Fruit fly (Drosophila melanogaster): Measurements from ENCODE around the gene CG3597.

Gene CG3597

DNA sequence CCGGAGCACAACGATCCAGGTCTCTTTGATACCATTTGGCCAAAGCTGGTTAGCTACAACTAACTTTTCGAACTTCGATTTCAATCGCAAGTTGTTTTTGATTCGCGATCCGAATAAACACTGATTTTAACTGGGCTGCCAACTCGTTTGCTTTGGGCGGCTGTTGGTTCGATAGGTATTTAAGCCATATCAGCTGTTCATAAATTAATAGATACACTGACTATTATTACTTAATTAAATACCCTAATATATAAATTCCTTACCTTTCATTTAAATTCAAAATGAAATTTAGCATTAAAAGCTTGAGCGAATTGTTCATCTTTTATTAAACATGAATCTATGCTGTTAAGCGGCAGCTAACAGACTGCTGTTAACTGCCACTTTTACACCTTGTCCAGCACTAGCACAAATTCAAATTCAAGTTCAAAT lies 14.1 kb downstream of the CG3597 start, which contains the start of gene CG9967:
TSS of gene CG9967 (minus strand) at position 129 of the 429 bp plus-strand sequence.
- TF ChIP-seq CG8478 (optimal IDR thresholded peaks at IDR 0.05) = no peak
- TF ChIP-seq CTCF (optimal IDR thresholded peaks at IDR 0.05) = no peak

DNA sequence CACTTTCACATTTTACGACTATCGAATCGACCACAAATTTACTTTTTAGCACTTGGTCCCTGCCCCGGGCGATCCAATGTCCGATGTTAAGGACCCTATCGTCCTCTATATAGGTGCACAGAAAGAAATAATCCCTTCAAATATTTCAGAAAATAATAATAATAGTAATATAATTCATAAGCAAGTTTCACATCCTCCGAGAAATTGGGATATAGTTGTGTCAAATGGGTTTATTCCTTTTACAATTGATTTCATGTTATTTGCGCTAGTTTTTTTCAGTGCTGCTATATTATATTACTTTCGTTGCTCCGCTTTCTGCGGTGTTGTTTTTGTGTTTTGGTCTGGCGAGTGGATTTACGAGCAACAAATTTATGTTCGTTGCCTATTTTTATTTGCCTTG lies 22.8 kb downstream of the CG3597 start:
- TF ChIP-seq CTCF (optimal IDR thresholded peaks at IDR 0.05) (no peak), CG8478 (optimal IDR thresholded peaks at IDR 0.05) (no peak)
